Worm (Caenorhabditis elegans) whole organism, L2 larva: ENCODE results near the gene F10B5.3.

Source experiments
- ama-1 ChIP-seq: fragments of 150-350 bp; optimal IDR thresholded peaks from 2 replicates; lab custom pipeline; 2018; ENCODE audit warnings: inconsistent platforms
- blmp-1 ChIP-seq: sonication (generic microtip); optimal IDR thresholded peaks from 2 replicates; lab custom pipeline; 2017; ENCODE audit warnings: missing genetic modification characterization, mild to moderate bottlenecking, missing compliant biosample characterization, antibody characterized with exemption, moderate library complexity; ENCODE audit not compliant: insufficient read depth
- egl-27 ChIP-seq: sonication (generic microtip); optimal IDR thresholded peaks from 3 replicates; lab custom pipeline; 2017; ENCODE audit warnings: missing biosample characterization, missing genetic modification reagents, missing genetic modification characterization
- elt-1 ChIP-seq: fragments of 150-350 bp; optimal IDR thresholded peaks from 2 replicates; lab custom pipeline; 2014; ENCODE audit warnings: missing biosample characterization, missing genetic modification characterization
- elt-3 ChIP-seq: sonication (generic microtip); optimal IDR thresholded peaks from 2 replicates; lab custom pipeline; 2017; ENCODE audit warnings: missing biosample characterization, missing genetic modification characterization
- gmeb-1 ChIP-seq: fragments of 150-350 bp; optimal IDR thresholded peaks from 2 replicates; lab custom pipeline; 2014; ENCODE audit warnings: missing biosample characterization, missing genetic modification characterization
- lsy-2 ChIP-seq, 2 experiments: fragments of 150-350 bp in 1 of 2; sonication (generic microtip) in 1 of 2; optimal IDR thresholded peaks; 2 replicates each; lab custom pipeline; 2014 to 2017; ENCODE audit warnings: missing biosample characterization in 2 of 2, missing genetic modification characterization in 2 of 2
- mbf-1 ChIP-seq: sonication (generic microtip); optimal IDR thresholded peaks from 2 replicates; lab custom pipeline; 2017; ENCODE audit warnings: missing biosample characterization, missing genetic modification characterization
- nhr-12 ChIP-seq: fragments of 150-350 bp; optimal IDR thresholded peaks from 2 replicates; lab custom pipeline; 2014; ENCODE audit warnings: missing biosample characterization, missing genetic modification characterization
- nhr-237 ChIP-seq: fragments of 150-350 bp; optimal IDR thresholded peaks from 2 replicates; lab custom pipeline; 2014; ENCODE audit warnings: missing biosample characterization, missing genetic modification characterization
- nhr-6 ChIP-seq: fragments of 150-350 bp; optimal IDR thresholded peaks from 2 replicates; lab custom pipeline; 2014; ENCODE audit warnings: missing biosample characterization, missing genetic modification characterization
- nhr-77 ChIP-seq: fragments of 150-350 bp; optimal IDR thresholded peaks from 2 replicates; lab custom pipeline; 2014; ENCODE audit warnings: missing biosample characterization, missing genetic modification characterization
- unc-39 ChIP-seq: fragments of 150-350 bp; optimal IDR thresholded peaks from 2 replicates; lab custom pipeline; 2014; ENCODE audit warnings: missing biosample characterization, missing genetic modification characterization

DNA sequence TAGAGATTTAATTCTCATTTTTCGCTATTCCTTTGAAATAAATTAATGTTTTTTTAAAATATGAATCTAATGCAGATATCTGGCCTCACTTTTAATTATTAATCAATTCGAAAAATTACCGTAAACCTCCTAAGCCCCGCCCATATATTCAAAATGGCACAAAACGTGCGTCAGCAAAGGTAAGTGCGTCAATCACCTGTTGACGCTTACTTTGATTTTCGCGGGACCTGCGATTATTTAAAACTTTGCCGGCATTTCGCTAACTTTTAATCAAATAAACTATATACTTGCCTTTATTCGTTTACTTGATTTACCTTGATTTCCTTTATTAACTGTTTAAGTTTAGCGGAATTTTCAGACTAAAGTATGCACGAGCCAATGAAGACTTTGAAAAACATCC, 8.2 kb upstream of the F10B5.3 start, which contains the start of gene pch-2:
- TF ChIP-seq nhr-6 (tag; lab: Kevin White, UChicago) (no peak), blmp-1 (no peak), gmeb-1 (tag; lab: Kevin White, UChicago) (peak; percentile 83), elt-1 (tag; lab: Kevin White, UChicago) (no peak), mbf-1 (tag; lab: Kevin White, UChicago) (no peak), nhr-237 (tag; lab: Kevin White, UChicago) (no peak), unc-39 (tag; lab: Kevin White, UChicago) (no peak), nhr-12 (tag; lab: Kevin White, UChicago) (no peak), egl-27 (tag; lab: Kevin White, UChicago) (no peak), nhr-77 (no peak), lsy-2 (tag; optimal IDR thresholded peaks at IDR 0.05; lab: Kevin White, UChicago) (peak; percentile 19 to 90), ama-1 (lab: Kevin White, UChicago) (no peak), elt-3 (no peak)
